Worm (Caenorhabditis elegans): ENCODE measurements around the gene F49E12.12.

DNA sequence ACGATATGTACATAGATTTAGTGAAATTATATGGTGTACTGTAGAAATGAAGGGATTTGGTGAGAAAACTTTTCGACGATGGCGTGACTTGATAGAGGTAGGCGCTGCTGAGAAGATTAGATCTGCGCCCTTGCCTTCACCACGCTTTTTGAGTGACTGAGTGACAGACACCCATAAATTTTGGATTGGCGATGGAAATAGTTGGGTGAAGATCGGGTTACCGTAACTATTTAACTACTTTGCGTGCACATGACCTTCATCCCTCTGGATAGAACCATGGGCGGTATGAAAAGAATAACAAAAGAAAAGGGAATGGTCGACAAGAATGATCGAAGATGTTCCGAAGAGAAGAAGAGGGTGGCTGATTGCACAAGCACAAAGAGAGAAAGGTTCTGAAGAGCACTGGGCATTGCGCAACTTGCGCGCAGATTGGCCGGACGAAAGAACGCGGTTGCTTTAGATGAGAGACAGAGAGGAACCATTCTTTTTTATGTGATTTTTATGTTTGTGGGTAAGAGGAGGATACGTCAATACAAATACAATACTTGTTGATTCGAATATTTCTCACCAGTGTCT lies 34.3 kb downstream of the F49E12.12 start:
- TF ChIP-seq sea-1 (GFP tag; conservative IDR thresholded peaks at IDR 0.05): no peak
- no peak for TF ChIP-seq ceh-36 (tag; optimal IDR thresholded peaks at IDR 0.05)
- TF ChIP-seq flt-1 (GFP tag; IDR thresholded peaks at IDR 0.05): no peak
- no peak for TF ChIP-seq hmbx-1 (tag; optimal IDR thresholded peaks at IDR 0.05)
- TF ChIP-seq pes-1 (GFP tag; IDR thresholded peaks at IDR 0.05): no peak
- TF ChIP-seq hmg-4 (GFP tag; optimal IDR thresholded peaks at IDR 0.05): peak; percentile 21
- no peak for TF ChIP-seq ama-1 (optimal IDR thresholded peaks at IDR 0.05)
- TF ChIP-seq ceh-13 (GFP tag; optimal IDR thresholded peaks at IDR 0.05): no peak
- no peak for TF ChIP-seq aly-1 (tag; optimal IDR thresholded peaks at IDR 0.05)
- TF ChIP-seq tbx-11 (GFP tag; IDR thresholded peaks at IDR 0.05): no peak
- no peak for TF ChIP-seq hnd-1 (tag; optimal IDR thresholded peaks at IDR 0.05)
- TF ChIP-seq ets-7 (tag; optimal IDR thresholded peaks at IDR 0.05): no peak
- no peak for TF ChIP-seq tra-4 (tag; optimal IDR thresholded peaks at IDR 0.05)

All from whole organism, early embryonic.